Worm (Caenorhabditis elegans) whole organism, late embryonic: ENCODE measurements around the gene F59C12.3.

Source experiments
- ceh-2 ChIP-seq: sonication (generic microtip); optimal IDR thresholded peaks from 2 replicates; lab custom pipeline; 2016; ENCODE audit warnings: missing genotype, missing genetic modification characterization, missing compliant biosample characterization
- ceh-48 ChIP-seq: sonication (generic microtip); optimal IDR thresholded peaks from 2 replicates; lab custom pipeline; 2016; ENCODE audit warnings: missing genetic modification characterization, inconsistent platforms, missing compliant biosample characterization

DNA sequence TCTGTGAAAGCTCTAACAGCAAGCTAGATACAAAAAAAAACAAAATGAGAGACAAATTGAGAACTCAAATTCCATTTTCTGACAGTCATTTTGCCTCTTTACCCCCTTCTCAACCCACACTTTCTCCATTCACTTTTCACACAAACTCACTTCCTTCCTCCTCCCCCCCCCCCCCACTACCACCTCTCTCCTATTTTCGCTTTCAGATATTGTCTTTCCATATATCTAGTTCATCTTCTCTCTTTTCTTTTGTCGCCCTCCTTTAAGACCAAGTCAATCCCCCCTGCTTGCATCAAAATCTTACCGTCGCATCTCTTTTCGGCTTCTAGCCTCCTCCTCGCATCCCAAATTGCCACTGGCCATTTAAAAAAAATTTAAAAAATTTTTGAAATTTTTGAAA lies 22.5 kb upstream of the F59C12.3 start:
- TF ChIP-seq ceh-48 (tag; lab: Kevin White, UChicago) (no peak), ceh-2 (no peak)
